Worm (Caenorhabditis elegans) whole organism, L4/young adult: Measurements from ENCODE around the gene str-131.

Source experiments
- W03F9.2 ChIP-seq: fragments of 150-350 bp; optimal IDR thresholded peaks from 2 replicates; lab custom pipeline; 2014; ENCODE audit warnings: missing biosample characterization, missing genetic modification characterization
- dao-5 ChIP-seq: sonication (generic microtip); optimal IDR thresholded peaks from 2 replicates; lab custom pipeline; 2016; ENCODE audit warnings: missing genotype, missing genetic modification characterization, moderate library complexity, missing compliant biosample characterization
- him-1 ChIP-seq: sonication (generic microtip); optimal IDR thresholded peaks from 2 replicates; lab custom pipeline; 2016; ENCODE audit warnings: missing genotype, missing genetic modification reagents, missing genetic modification characterization, missing compliant biosample characterization

Gene str-131

ce11 chrV:8081579-8081978 is at the start of gene str-131:
TSS of gene str-131 (minus strand) at chrV:8081679.
- TF ChIP-seq W03F9.2 (tag; lab: Kevin White, UChicago), result no peak
- no peak for TF ChIP-seq him-1 (tag; lab: Kevin White, UChicago)
- TF ChIP-seq dao-5 (tag; lab: Kevin White, UChicago), result no peak

- TF ChIP-seq him-1 (tag; lab: Kevin White, UChicago) (no peak), W03F9.2 (tag; lab: Kevin White, UChicago) (no peak), dao-5 (tag; lab: Kevin White, UChicago) (no peak)
Measured at ce11 chrV:8130812-8131211, 49.3 kb upstream of the str-131 start.

- TF ChIP-seq him-1 (tag; lab: Kevin White, UChicago) (peak; percentile 13), dao-5 (tag; lab: Kevin White, UChicago) (no peak)
Measured at ce11 chrV:8130149-8130661, 48.7 kb upstream of the str-131 start, which contains the start of gene snap-1. TSS of gene snap-1 (plus strand) at chrV:8130611.

- TF ChIP-seq W03F9.2 (tag; lab: Kevin White, UChicago) (peak; percentile 36), dao-5 (tag; lab: Kevin White, UChicago) (no peak)
Measured at ce11 chrV:8129719-8130118, 48.2 kb upstream of the str-131 start.

ce11 chrV:8129252-8129651 is 47.8 kb upstream of the str-131 start, which contains the start of gene spr-1:
TSS of gene spr-1 (minus strand) at chrV:8129352.
- TF ChIP-seq W03F9.2 (tag; lab: Kevin White, UChicago), result no peak
- TF ChIP-seq him-1 (tag; lab: Kevin White, UChicago), result no peak
- no peak for TF ChIP-seq dao-5 (tag; lab: Kevin White, UChicago)

ce11 chrV:8123384-8123783 is 41.9 kb upstream of the str-131 start, which contains the start of gene D1014.5:
TSS of gene D1014.5 (plus strand) at chrV:8123684.
- TF ChIP-seq dao-5 (tag; lab: Kevin White, UChicago) (no peak), him-1 (tag; lab: Kevin White, UChicago) (no peak)

- TF ChIP-seq him-1 (tag; lab: Kevin White, UChicago) (no peak), W03F9.2 (tag; lab: Kevin White, UChicago) (no peak), dao-5 (tag; lab: Kevin White, UChicago) (no peak)
Measured at ce11 chrV:8120868-8121267, 39.4 kb upstream of the str-131 start, which contains the start of gene D1014.6. TSS of gene D1014.6 (plus strand) at chrV:8121168.

ce11 chrV:8117964-8118363 is 36.5 kb upstream of the str-131 start, which contains the start of gene D1014.7:
TSS of gene D1014.7 (plus strand) at chrV:8118264.
- no peak for TF ChIP-seq him-1 (tag; lab: Kevin White, UChicago)
- no peak for TF ChIP-seq W03F9.2 (tag; lab: Kevin White, UChicago)
- no peak for TF ChIP-seq dao-5 (tag; lab: Kevin White, UChicago)

ce11 chrV:8114542-8114941 is 33.1 kb upstream of the str-131 start:
- TF ChIP-seq W03F9.2 (tag; lab: Kevin White, UChicago), result no peak
- no peak for TF ChIP-seq him-1 (tag; lab: Kevin White, UChicago)
- no peak for TF ChIP-seq dao-5 (tag; lab: Kevin White, UChicago)

ce11 chrV:8110816-8111215 is 29.3 kb upstream of the str-131 start:
- TF ChIP-seq him-1 (tag; lab: Kevin White, UChicago) (no peak), W03F9.2 (tag; lab: Kevin White, UChicago) (no peak)

ce11 chrV:8108670-8109069 is 27.2 kb upstream of the str-131 start, which contains the start of gene myo-5:
TSS of gene myo-5 (plus strand) at chrV:8108970.
- TF ChIP-seq dao-5 (tag; lab: Kevin White, UChicago) (no peak), W03F9.2 (tag; lab: Kevin White, UChicago) (no peak), him-1 (tag; lab: Kevin White, UChicago) (no peak)

ce11 chrV:8104473-8104872 is 23.0 kb upstream of the str-131 start, which contains the start of gene srlf-16:
TSS of gene srlf-16 (plus strand) at chrV:8104773.
- TF ChIP-seq W03F9.2 (tag; lab: Kevin White, UChicago) (no peak), him-1 (tag; lab: Kevin White, UChicago) (no peak), dao-5 (tag; lab: Kevin White, UChicago) (no peak)

ce11 chrV:8102960-8103359 is 21.5 kb upstream of the str-131 start, which contains the start of gene str-90:
TSS of gene str-90 (plus strand) at chrV:8103260.
- TF ChIP-seq him-1 (tag; lab: Kevin White, UChicago) (no peak), W03F9.2 (tag; lab: Kevin White, UChicago) (no peak), dao-5 (tag; lab: Kevin White, UChicago) (no peak)

- TF ChIP-seq him-1 (tag; lab: Kevin White, UChicago), result no peak
- no peak for TF ChIP-seq dao-5 (tag; lab: Kevin White, UChicago)
- TF ChIP-seq W03F9.2 (tag; lab: Kevin White, UChicago), result no peak
Measured at ce11 chrV:8099306-8099705, 17.8 kb upstream of the str-131 start, which contains the start of gene sdz-23. TSS of gene sdz-23 (plus strand) at chrV:8099606.
